Worm (Caenorhabditis elegans) whole organism, L2 larva: ENCODE results near the gene rmd-3.

ENCODE experiments used
- R02D3.7 ChIP-seq: fragments of 150-350 bp; optimal IDR thresholded peaks from 2 replicates; lab custom pipeline; 2014; ENCODE audit warnings: missing biosample characterization, missing genetic modification characterization
- aly-2 ChIP-seq: fragments of 150-350 bp; optimal IDR thresholded peaks from 2 replicates; lab custom pipeline; 2014; ENCODE audit warnings: missing biosample characterization, missing genetic modification characterization
- ama-1 ChIP-seq: fragments of 150-350 bp; optimal IDR thresholded peaks from 2 replicates; lab custom pipeline; 2018; ENCODE audit warnings: inconsistent platforms
- elt-3 ChIP-seq: sonication (generic microtip); optimal IDR thresholded peaks from 2 replicates; lab custom pipeline; 2017; ENCODE audit warnings: missing biosample characterization, missing genetic modification characterization
- fos-1 ChIP-seq: fragments of 150-350 bp; optimal IDR thresholded peaks from 2 replicates; lab custom pipeline; 2014; ENCODE audit warnings: missing biosample characterization, missing genetic modification characterization
- gmeb-1 ChIP-seq: fragments of 150-350 bp; optimal IDR thresholded peaks from 2 replicates; lab custom pipeline; 2014; ENCODE audit warnings: missing biosample characterization, missing genetic modification characterization
- lin-39 ChIP-seq: fragments of 150-350 bp; optimal IDR thresholded peaks from 2 replicates; lab custom pipeline; 2014; ENCODE audit warnings: missing biosample characterization, missing genetic modification reagents, missing genetic modification characterization
- nhr-10 ChIP-seq: sonication (generic microtip); optimal IDR thresholded peaks from 2 replicates; lab custom pipeline; 2017; ENCODE audit warnings: missing biosample characterization, missing genetic modification characterization
- nhr-11 ChIP-seq: fragments of 150-350 bp; optimal IDR thresholded peaks from 2 replicates; lab custom pipeline; 2014; ENCODE audit warnings: missing biosample characterization, missing genetic modification characterization
- nhr-77 ChIP-seq: fragments of 150-350 bp; optimal IDR thresholded peaks from 2 replicates; lab custom pipeline; 2014; ENCODE audit warnings: missing biosample characterization, missing genetic modification characterization
- snpc-4 ChIP-seq: fragments of 150-350 bp; optimal IDR thresholded peaks from 2 replicates; lab custom pipeline; 2014; ENCODE audit warnings: missing biosample characterization, missing genetic modification characterization

DNA sequence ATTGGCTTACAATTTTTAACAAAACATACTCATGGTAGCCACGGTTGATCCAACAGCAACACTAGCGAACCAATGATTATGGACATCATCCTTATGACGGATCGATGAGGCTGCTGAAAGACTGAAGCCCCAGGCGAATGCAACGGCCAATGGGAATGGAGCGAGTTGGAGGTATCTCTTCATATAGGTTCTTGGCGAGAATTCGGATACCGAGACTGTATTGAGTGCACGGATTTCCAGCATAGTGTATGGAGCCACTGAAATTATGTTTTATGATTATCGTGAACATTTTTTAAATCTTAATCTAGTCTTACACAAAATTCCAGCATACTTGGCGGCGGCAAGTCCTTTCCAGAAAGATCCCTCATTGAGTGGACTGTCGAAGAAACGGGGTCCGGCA is 5.1 kb upstream of the rmd-3 start:
- TF ChIP-seq fos-1 (tag; lab: Kevin White, UChicago), result no peak
- no peak for TF ChIP-seq lin-39 (tag; lab: Kevin White, UChicago)
- no peak for TF ChIP-seq ama-1
- TF ChIP-seq nhr-11, result no peak
- TF ChIP-seq snpc-4 (tag; lab: Kevin White, UChicago), result no peak
- no peak for TF ChIP-seq gmeb-1 (tag; lab: Kevin White, UChicago)
- TF ChIP-seq nhr-77 (tag; lab: Kevin White, UChicago), result no peak
- TF ChIP-seq nhr-10 (tag; lab: Kevin White, UChicago), result no peak
- no peak for TF ChIP-seq R02D3.7
- TF ChIP-seq elt-3 (tag; lab: Kevin White, UChicago), result no peak
- TF ChIP-seq aly-2 (tag; lab: Kevin White, UChicago), result no peak
